Fruit fly (Drosophila melanogaster) whole organism, wandering third instar larva: ENCODE data around the gene Pop5.

Experiments used
- CG9705 ChIP-seq: fragments of 200-800 bp; sonication (Bioruptor generic); optimal IDR thresholded peaks from 2 replicates; lab custom pipeline; 2018; ENCODE audit warnings: missing biosample characterization, mild to moderate bottlenecking, missing genetic modification characterization
- Dif ChIP-seq: fragments of 200-275, 200-300 bp; sonication (Bioruptor generic); optimal IDR thresholded peaks from 2 replicates; lab custom pipeline; 2018; ENCODE audit warnings: missing biosample characterization, missing genetic modification characterization; ENCODE audit not compliant: partially characterized antibody
- brk ChIP-seq: fragments of 200-800 bp; sonication (Bioruptor generic); optimal IDR thresholded peaks from 2 replicates; lab custom pipeline; 2016; ENCODE audit warnings: missing biosample characterization, mild to moderate bottlenecking, missing genetic modification characterization
- dmrt93B ChIP-seq: fragments of 200-800 bp; sonication (Bioruptor generic); optimal IDR thresholded peaks from 2 replicates; lab custom pipeline; 2018; ENCODE audit warnings: missing biosample characterization, mild to moderate bottlenecking, missing genetic modification characterization
- usp ChIP-seq: fragments of >200 bp; optimal IDR thresholded peaks from 2 replicates; lab custom pipeline; 2017; ENCODE audit warnings: missing biosample characterization, missing genetic modification characterization

dm6 chr3L:17000289-17000688 is 44.5 kb downstream of the Pop5 start:
- TF ChIP-seq Dif (GFP tag; lab: Kevin White, UChicago) (no peak), usp (GFP tag; lab: Kevin White, UChicago) (no peak), dmrt93B (GFP tag; lab: Kevin White, UChicago) (no peak), CG9705 (no peak), brk (GFP tag; lab: Kevin White, UChicago) (no peak)
